Fruit fly (Drosophila melanogaster) whole organism, adult: Measurements from ENCODE around the gene Ptpmeg.

Experiments used
- CG12768 ChIP-seq: fragments of 200-800 bp; sonication (Bioruptor generic); optimal IDR thresholded peaks from 2 replicates; lab custom pipeline; 2017; ENCODE audit warnings: missing biosample characterization, missing genetic modification characterization, mild to moderate bottlenecking, moderate library complexity, missing genetic modification reagents
- Crg-1 ChIP-seq: fragments of 200-800 bp; sonication (Bioruptor generic); optimal IDR thresholded peaks from 2 replicates; lab custom pipeline; 2016; ENCODE audit warnings: missing biosample characterization, missing genetic modification characterization

DNA sequence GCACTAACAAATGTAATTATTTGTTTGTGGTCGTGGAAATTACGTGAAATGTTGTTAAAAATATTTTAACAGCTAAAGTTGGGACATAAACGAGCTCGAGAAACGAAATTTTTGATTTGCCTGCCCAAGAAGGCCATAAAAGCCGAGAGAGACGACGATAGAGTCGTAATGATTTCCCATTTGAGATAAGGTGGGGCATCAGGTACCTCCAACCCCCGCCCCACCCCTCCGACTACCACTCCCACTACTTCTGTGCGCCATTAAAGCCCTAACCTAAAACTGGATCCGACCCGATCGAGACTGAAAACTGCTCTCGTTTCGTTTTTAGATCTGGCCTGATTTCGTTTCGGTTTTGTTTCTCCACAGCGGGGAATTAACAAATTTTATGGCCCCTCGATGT, 72.4 kb downstream of the Ptpmeg start:
- TF ChIP-seq CG12768 (no peak), Crg-1 (GFP tag; lab: Kevin White, UChicago) (no peak)
